Worm (Caenorhabditis elegans) whole organism, L3 larva: ENCODE measurements around the gene spe-44.

Experiments used
- R02D3.7 ChIP-seq: fragments of 150-350 bp; optimal IDR thresholded peaks from 2 replicates; lab custom pipeline; 2014; ENCODE audit warnings: missing biosample characterization, missing genetic modification characterization
- aly-2 ChIP-seq: fragments of 150-350 bp; optimal IDR thresholded peaks from 2 replicates; lab custom pipeline; 2014; ENCODE audit warnings: missing biosample characterization, missing genetic modification characterization
- ama-1 ChIP-seq: fragments of 150-350 bp; optimal IDR thresholded peaks from 2 replicates; lab custom pipeline; 2018
- ceh-82 ChIP-seq: fragments of 150-350 bp; optimal IDR thresholded peaks from 2 replicates; lab custom pipeline; 2014; ENCODE audit warnings: missing biosample characterization, missing genetic modification characterization
- daf-12 ChIP-seq: fragments of 150-350 bp; optimal IDR thresholded peaks from 2 replicates; lab custom pipeline; 2014; ENCODE audit warnings: missing biosample characterization, missing genetic modification reagents, missing genetic modification characterization
- elt-1 ChIP-seq: fragments of 150-350 bp; optimal IDR thresholded peaks from 2 replicates; lab custom pipeline; 2014; ENCODE audit warnings: missing biosample characterization, missing genetic modification characterization
- elt-2 ChIP-seq: sonication (generic microtip); optimal IDR thresholded peaks from 2 replicates; lab custom pipeline; 2016; ENCODE audit warnings: missing genetic modification reagents, mild to moderate bottlenecking, missing genetic modification characterization, missing compliant biosample characterization
- elt-3 ChIP-seq, 3 experiments: fragments of 150-350 bp in 1 of 3; sonication (generic microtip) in 2 of 3; optimal IDR thresholded peaks; 2 replicates in 2 of 3; 4 replicates in 1 of 3; lab custom pipeline; 2014 to 2017; ENCODE audit warnings: missing biosample characterization in 3 of 3, missing genetic modification characterization in 3 of 3
- eor-1 ChIP-seq, 2 experiments: fragments of 150-350 bp; optimal IDR thresholded peaks; 2 replicates each; lab custom pipeline; 2014 to 2018; ENCODE audit warnings: missing biosample characterization in 2 of 2, missing genetic modification characterization in 2 of 2
- fkh-10 ChIP-seq: sonication (generic microtip); optimal IDR thresholded peaks from 2 replicates; lab custom pipeline; 2017; ENCODE audit warnings: missing biosample characterization, missing genetic modification reagents, missing genetic modification characterization
- fkh-2 ChIP-seq: fragments of 150-350 bp; optimal IDR thresholded peaks from 2 replicates; lab custom pipeline; 2014; ENCODE audit warnings: missing biosample characterization, missing genetic modification reagents, missing genetic modification characterization
- jun-1 ChIP-seq: fragments of 150-350 bp; optimal IDR thresholded peaks from 2 replicates; lab custom pipeline; 2014; ENCODE audit warnings: missing biosample characterization, missing genetic modification reagents, missing genetic modification characterization
- lin-39 ChIP-seq: fragments of 150-350 bp; optimal IDR thresholded peaks from 2 replicates; lab custom pipeline; 2018; ENCODE audit warnings: missing biosample characterization, missing genetic modification reagents, missing genetic modification characterization
- lsy-12 ChIP-seq: sonication (generic microtip); optimal IDR thresholded peaks from 2 replicates; lab custom pipeline; 2016; ENCODE audit warnings: mild to moderate bottlenecking, missing genetic modification characterization, missing compliant biosample characterization
- mml-1 ChIP-seq: fragments of 150-350 bp; sonication (generic microtip); optimal IDR thresholded peaks from 3 replicates; lab custom pipeline; 2014; ENCODE audit warnings: missing biosample characterization, missing genetic modification characterization
- nfya-1 ChIP-seq: sonication (generic microtip); optimal IDR thresholded peaks from 2 replicates; lab custom pipeline; 2017; ENCODE audit warnings: missing genetic modification characterization, mild to moderate bottlenecking, missing compliant biosample characterization, antibody characterized with exemption, moderate library complexity; ENCODE audit not compliant: insufficient read depth
- nhr-11 ChIP-seq: fragments of 150-350 bp; optimal IDR thresholded peaks from 2 replicates; lab custom pipeline; 2014; ENCODE audit warnings: missing biosample characterization, missing genetic modification characterization
- nhr-12 ChIP-seq: fragments of 150-350 bp; optimal IDR thresholded peaks from 2 replicates; lab custom pipeline; 2014; ENCODE audit warnings: missing biosample characterization, missing genetic modification characterization
- nhr-25 ChIP-seq: sonication (generic microtip); optimal IDR thresholded peaks from 2 replicates; lab custom pipeline; 2017; ENCODE audit warnings: missing biosample characterization, missing genetic modification characterization
- nhr-43 ChIP-seq: sonication (generic microtip); optimal IDR thresholded peaks from 2 replicates; lab custom pipeline; 2016; ENCODE audit warnings: mild to moderate bottlenecking, missing genetic modification characterization, missing compliant biosample characterization; ENCODE audit not compliant: poor library complexity, severe bottlenecking
- nhr-67 ChIP-seq: fragments of 150-350 bp; optimal IDR thresholded peaks from 2 replicates; lab custom pipeline; 2014; ENCODE audit warnings: missing biosample characterization, missing genetic modification characterization
- nhr-76 ChIP-seq: fragments of 150-350 bp; sonication (generic microtip); optimal IDR thresholded peaks from 5 replicates; lab custom pipeline; 2014; ENCODE audit warnings: missing biosample characterization, missing genetic modification characterization
- nhr-77 ChIP-seq: fragments of 150-350 bp; optimal IDR thresholded peaks from 2 replicates; lab custom pipeline; 2014; ENCODE audit warnings: missing biosample characterization, missing genetic modification characterization
- pqm-1 ChIP-seq: fragments of 150-350 bp; optimal IDR thresholded peaks from 2 replicates; lab custom pipeline; 2017; ENCODE audit warnings: missing biosample characterization, missing genetic modification characterization, inconsistent platforms
- snpc-4 ChIP-seq: fragments of 150-350 bp; optimal IDR thresholded peaks from 2 replicates; lab custom pipeline; 2014; ENCODE audit warnings: missing biosample characterization, missing genetic modification characterization
- tbx-2 ChIP-seq: sonication (generic microtip); optimal IDR thresholded peaks from 2 replicates; lab custom pipeline; 2016; ENCODE audit warnings: mild to moderate bottlenecking, missing genetic modification characterization, missing compliant biosample characterization
- ztf-4 ChIP-seq: fragments of 150-350 bp; optimal IDR thresholded peaks from 2 replicates; lab custom pipeline; 2014; ENCODE audit warnings: missing biosample characterization, missing genetic modification characterization

spe-44 gene

DNA sequence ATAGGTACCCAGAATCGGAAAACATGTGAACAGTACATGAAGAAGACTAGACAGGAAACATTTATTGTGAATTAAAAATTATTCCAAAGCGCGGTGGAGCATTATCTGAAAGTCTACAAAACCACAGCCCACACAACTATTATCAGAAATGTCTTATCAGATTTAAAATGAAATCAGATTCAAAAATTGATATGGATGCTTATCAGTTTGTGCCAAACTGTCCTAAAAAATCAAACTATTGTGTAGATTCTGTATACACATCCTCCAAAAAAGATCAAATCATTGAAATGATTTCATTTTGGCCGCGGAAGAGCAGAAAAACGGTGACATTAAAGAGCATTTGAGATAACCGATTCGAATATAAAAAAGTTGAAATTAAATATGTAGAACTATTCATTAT lies 18.6 kb downstream of the spe-44 start, which contains the start of gene irg-4:
irg-4 (plus strand) TSS at position 392 of the 400 bp plus-strand sequence.
- TF ChIP-seq ama-1 (lab: Kevin White, UChicago) (no peak), nhr-76 (tag; lab: Kevin White, UChicago) (no peak), nhr-11 (tag; lab: Kevin White, UChicago) (no peak), pqm-1 (tag; lab: Kevin White, UChicago) (peak; percentile 91), elt-2 (tag; lab: Kevin White, UChicago) (peak; percentile 96), jun-1 (tag; lab: Kevin White, UChicago) (peak; percentile 23)

DNA sequence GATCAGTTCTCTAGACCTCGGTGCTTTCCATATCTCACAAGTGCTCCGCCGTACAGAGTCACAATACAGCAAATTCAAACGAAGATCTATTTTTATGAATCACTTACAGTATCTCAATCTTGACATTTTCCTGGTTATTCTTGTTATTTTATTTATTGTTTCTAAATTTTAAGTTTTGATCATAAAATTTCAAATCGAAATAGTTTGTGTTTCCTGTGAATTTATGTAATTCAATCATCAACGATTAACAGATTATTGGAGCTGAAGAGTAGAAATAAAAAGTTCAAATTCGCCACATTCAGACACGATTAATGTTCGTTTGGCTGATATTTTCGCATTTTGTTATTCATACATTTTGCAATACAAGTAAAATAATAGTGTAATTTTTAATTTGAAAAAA lies 21.7 kb downstream of the spe-44 start, which contains the start of gene clec-184:
clec-184 (plus strand) TSS at position 301 of the 400 bp plus-strand sequence.
- TF ChIP-seq nhr-11 (tag; lab: Kevin White, UChicago) (no peak), nhr-67 (no peak), R02D3.7 (no peak), lsy-12 (tag; lab: Kevin White, UChicago) (no peak), elt-2 (tag; lab: Kevin White, UChicago) (no peak), nhr-12 (tag; lab: Kevin White, UChicago) (no peak), fkh-2 (tag; lab: Kevin White, UChicago) (no peak), ceh-82 (tag; lab: Kevin White, UChicago) (no peak), nfya-1 (tag; lab: Kevin White, UChicago) (no peak), elt-1 (no peak), nhr-77 (tag; lab: Kevin White, UChicago) (no peak), elt-3 (tag; optimal IDR thresholded peaks at IDR 0.05; lab: Kevin White, UChicago) (no peak), nhr-43 (tag; lab: Kevin White, UChicago) (no peak), daf-12 (tag; lab: Kevin White, UChicago) (no peak)

DNA sequence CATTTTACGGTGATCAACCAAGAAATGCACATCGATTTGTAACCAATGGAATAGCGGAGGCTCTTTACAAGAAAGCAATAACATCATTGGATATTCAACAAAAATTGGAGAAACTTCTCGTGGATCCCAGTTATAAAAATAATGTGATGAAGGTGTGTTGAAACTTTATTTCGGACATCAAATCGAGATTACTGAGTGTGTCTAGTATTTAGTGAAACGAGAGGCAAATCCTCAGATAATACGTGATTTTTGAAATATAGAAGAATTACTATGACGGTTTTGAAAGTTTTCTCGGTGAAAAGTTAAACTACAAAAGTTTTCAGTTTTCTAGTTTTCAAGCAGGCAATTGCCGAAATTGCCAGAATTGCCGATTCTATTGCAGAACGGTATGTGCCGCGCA lies 22.3 kb downstream of the spe-44 start:
- TF ChIP-seq elt-2 (tag; lab: Kevin White, UChicago) (no peak), lin-39 (tag; lab: Kevin White, UChicago) (no peak), nhr-11 (tag; lab: Kevin White, UChicago) (no peak), aly-2 (tag; lab: Kevin White, UChicago) (no peak), nhr-67 (no peak), ceh-82 (tag; lab: Kevin White, UChicago) (no peak), nhr-25 (tag; lab: Kevin White, UChicago) (no peak), nhr-76 (tag; lab: Kevin White, UChicago) (no peak), nhr-77 (tag; lab: Kevin White, UChicago) (no peak), fkh-10 (GFP tag; lab: Kevin White, UChicago) (no peak)

DNA sequence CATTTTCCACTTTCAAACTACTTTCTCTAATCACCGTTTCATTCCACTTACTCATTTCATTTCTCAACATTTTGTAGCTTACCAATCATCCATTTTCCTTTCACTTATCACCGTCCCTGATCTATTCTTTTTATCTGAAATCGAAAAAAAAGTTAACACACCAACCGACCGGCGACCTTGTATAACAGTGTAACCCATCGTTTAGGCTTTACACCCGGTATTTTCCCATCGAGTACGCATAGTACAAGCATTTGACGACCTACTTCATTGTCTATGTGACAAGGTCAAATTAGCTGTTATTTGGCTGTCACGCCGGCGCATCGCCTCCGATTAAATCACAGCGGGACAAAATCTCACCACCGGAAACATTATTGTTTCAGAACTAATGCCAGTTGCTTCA lies 24.5 kb downstream of the spe-44 start:
- TF ChIP-seq nhr-25 (tag; lab: Kevin White, UChicago) = peak; percentile 89
- peak; percentile 81 for TF ChIP-seq elt-1
- TF ChIP-seq tbx-2 (tag; lab: Kevin White, UChicago) = no peak
- no peak for TF ChIP-seq nfya-1 (tag; lab: Kevin White, UChicago)

DNA sequence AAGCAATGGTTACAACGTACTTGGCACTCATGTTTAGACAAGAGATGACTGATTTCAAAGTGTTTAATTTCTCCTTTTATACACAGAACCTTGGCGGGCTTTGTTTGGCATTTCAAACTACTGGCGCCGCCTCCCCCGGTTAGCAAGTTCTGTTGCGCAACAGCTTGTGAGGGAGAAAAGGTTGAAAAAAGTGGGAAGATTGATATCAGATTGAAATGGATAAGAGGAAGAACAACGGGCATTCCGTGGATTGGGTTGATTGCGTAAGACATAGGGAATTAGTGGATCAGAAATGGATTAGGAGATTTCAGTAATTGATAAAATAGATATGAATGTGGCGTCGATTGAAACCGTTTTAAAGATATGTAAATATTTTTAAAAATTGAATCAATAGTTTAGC lies 25.5 kb downstream of the spe-44 start, which contains the start of gene col-130:
col-130 (minus strand) TSS at position 50 of the 400 bp plus-strand sequence.
- TF ChIP-seq lsy-12 (tag; lab: Kevin White, UChicago) (no peak), fkh-10 (GFP tag; lab: Kevin White, UChicago) (no peak), aly-2 (tag; lab: Kevin White, UChicago) (no peak), snpc-4 (tag; lab: Kevin White, UChicago) (no peak), nfya-1 (tag; lab: Kevin White, UChicago) (no peak), ztf-4 (tag; lab: Kevin White, UChicago) (no peak), nhr-25 (tag; lab: Kevin White, UChicago) (no peak)
- TF ChIP-seq, all 47 proteins: peak for 0

DNA sequence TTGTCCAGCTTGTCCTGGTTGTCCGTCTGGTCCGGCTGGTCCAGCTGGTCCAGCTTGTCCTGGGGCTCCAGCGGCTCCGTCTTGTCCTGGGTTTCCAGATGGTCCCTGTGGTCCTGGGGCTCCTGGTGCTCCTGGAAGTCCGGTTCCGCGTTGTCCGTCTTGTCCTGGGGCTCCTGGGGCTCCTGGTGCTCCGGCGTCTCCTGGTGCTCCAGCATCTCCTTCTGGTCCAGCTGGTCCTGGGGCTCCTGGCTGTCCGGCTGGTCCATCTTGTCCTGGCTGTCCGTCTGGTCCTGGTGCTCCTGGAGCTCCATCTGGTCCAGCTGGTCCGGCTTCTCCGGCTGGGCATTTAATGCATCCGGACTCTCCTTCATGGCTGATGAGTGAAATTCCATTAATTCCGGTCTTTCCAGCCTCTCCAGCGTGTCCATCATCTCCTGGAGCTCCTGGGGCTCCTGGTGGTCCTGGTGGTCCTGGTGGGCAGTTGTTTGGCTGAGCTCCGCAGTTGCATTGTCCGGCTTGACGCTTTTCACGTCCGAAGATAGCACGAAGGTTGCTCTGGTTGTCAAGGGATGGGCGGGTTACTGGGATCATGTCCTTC lies 26.2 kb downstream of the spe-44 start:
- TF ChIP-seq eor-1 (tag; optimal IDR thresholded peaks at IDR 0.05; lab: Kevin White, UChicago) = no peak
- TF ChIP-seq mml-1 (tag; lab: Kevin White, UChicago) = no peak
- no peak for TF ChIP-seq jun-1 (tag; lab: Kevin White, UChicago)
- TF ChIP-seq, all 47 proteins: peak for 0
